Worm (Caenorhabditis elegans) whole organism, L2 larva: Measurements from ENCODE around the gene F46C5.4.

Source experiments
- C34F6.9 ChIP-seq: fragments of 150-350 bp; optimal IDR thresholded peaks from 2 replicates; lab custom pipeline; 2014; ENCODE audit warnings: missing biosample characterization, missing genetic modification characterization
- F13H6.1 ChIP-seq: sonication (generic microtip); optimal IDR thresholded peaks from 2 replicates; lab custom pipeline; 2016; ENCODE audit warnings: missing genetic modification characterization, missing compliant biosample characterization
- R02D3.7 ChIP-seq: fragments of 150-350 bp; optimal IDR thresholded peaks from 2 replicates; lab custom pipeline; 2014; ENCODE audit warnings: missing biosample characterization, missing genetic modification characterization
- Y55F3AM.14 ChIP-seq: fragments of 200-800 bp; sonication (Bioruptor generic); optimal IDR thresholded peaks from 2 replicates; lab custom pipeline; 2018; ENCODE audit warnings: mild to moderate bottlenecking, missing genetic modification characterization, missing compliant biosample characterization
- ZK546.5 ChIP-seq: sonication (generic microtip); optimal IDR thresholded peaks from 2 replicates; lab custom pipeline; 2017; ENCODE audit warnings: missing biosample characterization, missing genetic modification characterization
- alr-1 ChIP-seq: fragments of 150-350 bp; optimal IDR thresholded peaks from 2 replicates; lab custom pipeline; 2014; ENCODE audit warnings: missing biosample characterization, missing genetic modification characterization
- ama-1 ChIP-seq: fragments of 150-350 bp; optimal IDR thresholded peaks from 2 replicates; lab custom pipeline; 2018; ENCODE audit warnings: inconsistent platforms
- blmp-1 ChIP-seq: sonication (generic microtip); optimal IDR thresholded peaks from 2 replicates; lab custom pipeline; 2017; ENCODE audit warnings: missing genetic modification characterization, mild to moderate bottlenecking, missing compliant biosample characterization, antibody characterized with exemption, moderate library complexity; ENCODE audit not compliant: insufficient read depth
- ceh-16 ChIP-seq: fragments of 150-350 bp; optimal IDR thresholded peaks from 2 replicates; lab custom pipeline; 2014; ENCODE audit warnings: missing biosample characterization, missing genetic modification characterization
- ceh-82 ChIP-seq: fragments of 150-350 bp; optimal IDR thresholded peaks from 2 replicates; lab custom pipeline; 2014; ENCODE audit warnings: missing biosample characterization, missing genetic modification characterization
- crh-2 ChIP-seq: sonication (generic microtip); optimal IDR thresholded peaks from 2 replicates; lab custom pipeline; 2017; ENCODE audit warnings: missing biosample characterization, missing genetic modification characterization
- dmd-4 ChIP-seq: sonication (generic microtip); optimal IDR thresholded peaks from 2 replicates; lab custom pipeline; 2017; ENCODE audit warnings: missing biosample characterization, missing genetic modification characterization
- egl-27 ChIP-seq: sonication (generic microtip); optimal IDR thresholded peaks from 3 replicates; lab custom pipeline; 2017; ENCODE audit warnings: missing biosample characterization, missing genetic modification reagents, missing genetic modification characterization
- elt-1 ChIP-seq: fragments of 150-350 bp; optimal IDR thresholded peaks from 2 replicates; lab custom pipeline; 2014; ENCODE audit warnings: missing biosample characterization, missing genetic modification characterization
- elt-3 ChIP-seq: sonication (generic microtip); optimal IDR thresholded peaks from 2 replicates; lab custom pipeline; 2017; ENCODE audit warnings: missing biosample characterization, missing genetic modification characterization
- fos-1 ChIP-seq: fragments of 150-350 bp; optimal IDR thresholded peaks from 2 replicates; lab custom pipeline; 2014; ENCODE audit warnings: missing biosample characterization, missing genetic modification characterization
- gmeb-1 ChIP-seq: fragments of 150-350 bp; optimal IDR thresholded peaks from 2 replicates; lab custom pipeline; 2014; ENCODE audit warnings: missing biosample characterization, missing genetic modification characterization
- lin-11 ChIP-seq: fragments of 150-350 bp; sonication (generic microtip); optimal IDR thresholded peaks from 2 replicates; lab custom pipeline; 2014; ENCODE audit warnings: missing biosample characterization, missing genetic modification characterization, inconsistent platforms, mixed read lengths
- lin-13 ChIP-seq: fragments of 150-350 bp; optimal IDR thresholded peaks from 2 replicates; lab custom pipeline; 2014; ENCODE audit warnings: missing biosample characterization, missing genetic modification reagents, missing genetic modification characterization
- lin-39 ChIP-seq: fragments of 150-350 bp; optimal IDR thresholded peaks from 2 replicates; lab custom pipeline; 2014; ENCODE audit warnings: missing biosample characterization, missing genetic modification reagents, missing genetic modification characterization
- lsy-2 ChIP-seq, 2 experiments: fragments of 150-350 bp in 1 of 2; sonication (generic microtip) in 1 of 2; optimal IDR thresholded peaks; 2 replicates each; lab custom pipeline; 2014 to 2017; ENCODE audit warnings: missing biosample characterization in 2 of 2, missing genetic modification characterization in 2 of 2
- mab-5 ChIP-seq: fragments of 150-350 bp; optimal IDR thresholded peaks from 2 replicates; lab custom pipeline; 2014; ENCODE audit warnings: missing biosample characterization, missing genetic modification characterization
- mbf-1 ChIP-seq: sonication (generic microtip); optimal IDR thresholded peaks from 2 replicates; lab custom pipeline; 2017; ENCODE audit warnings: missing biosample characterization, missing genetic modification characterization
- mdl-1 ChIP-seq, 2 experiments: fragments of 150-350 bp in 1 of 2; sonication (generic microtip) in 1 of 2; optimal IDR thresholded peaks; 2 replicates each; lab custom pipeline; 2017; ENCODE audit warnings: missing biosample characterization in 2 of 2, missing genetic modification characterization in 2 of 2
- nhr-10 ChIP-seq: sonication (generic microtip); optimal IDR thresholded peaks from 2 replicates; lab custom pipeline; 2017; ENCODE audit warnings: missing biosample characterization, missing genetic modification characterization
- nhr-11 ChIP-seq: fragments of 150-350 bp; optimal IDR thresholded peaks from 2 replicates; lab custom pipeline; 2014; ENCODE audit warnings: missing biosample characterization, missing genetic modification characterization
- nhr-12 ChIP-seq: fragments of 150-350 bp; optimal IDR thresholded peaks from 2 replicates; lab custom pipeline; 2014; ENCODE audit warnings: missing biosample characterization, missing genetic modification characterization
- nhr-129 ChIP-seq: fragments of 150-350 bp; optimal IDR thresholded peaks from 2 replicates; lab custom pipeline; 2014; ENCODE audit warnings: missing biosample characterization, missing genetic modification characterization
- nhr-21 ChIP-seq: fragments of 150-350 bp; optimal IDR thresholded peaks from 2 replicates; lab custom pipeline; 2014; ENCODE audit warnings: missing biosample characterization, missing genetic modification characterization
- nhr-23 ChIP-seq: fragments of 150-350 bp; optimal IDR thresholded peaks from 2 replicates; lab custom pipeline; 2014; ENCODE audit warnings: missing biosample characterization, missing genetic modification reagents, missing genetic modification characterization
- nhr-237 ChIP-seq: fragments of 150-350 bp; optimal IDR thresholded peaks from 2 replicates; lab custom pipeline; 2014; ENCODE audit warnings: missing biosample characterization, missing genetic modification characterization
- nhr-25 ChIP-seq: fragments of 150-350 bp; sonication (generic microtip); optimal IDR thresholded peaks from 3 replicates; lab custom pipeline; 2014; ENCODE audit warnings: missing biosample characterization, missing genetic modification characterization
- nhr-6 ChIP-seq: fragments of 150-350 bp; optimal IDR thresholded peaks from 2 replicates; lab custom pipeline; 2014; ENCODE audit warnings: missing biosample characterization, missing genetic modification characterization
- nhr-77 ChIP-seq: fragments of 150-350 bp; optimal IDR thresholded peaks from 2 replicates; lab custom pipeline; 2014; ENCODE audit warnings: missing biosample characterization, missing genetic modification characterization
- peb-1 ChIP-seq: fragments of 150-350 bp; optimal IDR thresholded peaks from 2 replicates; lab custom pipeline; 2014; ENCODE audit warnings: missing biosample characterization, missing genetic modification characterization
- sem-4 ChIP-seq: fragments of 150-350 bp; optimal IDR thresholded peaks from 2 replicates; lab custom pipeline; 2014; ENCODE audit warnings: missing biosample characterization, missing genetic modification reagents, missing genetic modification characterization
- skn-1 ChIP-seq: sonication (generic microtip); optimal IDR thresholded peaks from 2 replicates; lab custom pipeline; 2017; ENCODE audit warnings: missing biosample characterization, missing genetic modification characterization
- sma-3 ChIP-seq: sonication (generic microtip); optimal IDR thresholded peaks from 2 replicates; lab custom pipeline; 2016; ENCODE audit warnings: missing genetic modification reagents, missing genetic modification characterization, missing compliant biosample characterization
- sma-9 ChIP-seq, 2 experiments: fragments of 150-350 bp in 1 of 2; sonication (generic microtip) in 1 of 2; optimal IDR thresholded peaks; 2 replicates each; lab custom pipeline; 2014 to 2016; ENCODE audit warnings: missing genetic modification characterization in 2 of 2, mild to moderate bottlenecking in 1 of 2, missing biosample characterization in 1 of 2, missing compliant biosample characterization in 1 of 2, missing genetic modification reagents in 1 of 2, moderate library complexity in 1 of 2
- snpc-4 ChIP-seq: fragments of 150-350 bp; optimal IDR thresholded peaks from 2 replicates; lab custom pipeline; 2014; ENCODE audit warnings: missing biosample characterization, missing genetic modification characterization
- unc-39 ChIP-seq: fragments of 150-350 bp; optimal IDR thresholded peaks from 2 replicates; lab custom pipeline; 2014; ENCODE audit warnings: missing biosample characterization, missing genetic modification characterization
- unc-55 ChIP-seq: fragments of 150-350 bp; sonication (generic microtip); optimal IDR thresholded peaks from 3 replicates; lab custom pipeline; 2014; ENCODE audit warnings: missing biosample characterization, missing genetic modification reagents, missing genetic modification characterization
- unc-62 ChIP-seq: fragments of 150-350 bp; optimal IDR thresholded peaks from 2 replicates; lab custom pipeline; 2014; ENCODE audit warnings: missing biosample characterization, missing genetic modification reagents, missing genetic modification characterization
- zag-1 ChIP-seq: fragments of 150-350 bp; optimal IDR thresholded peaks from 2 replicates; lab custom pipeline; 2014; ENCODE audit warnings: missing biosample characterization, missing genetic modification characterization
- ztf-1 ChIP-seq: fragments of 200-800 bp; sonication (Bioruptor generic); conservative IDR thresholded peaks from 2 replicates; pipeline ENCODE4 v1.3.6; 2022; ENCODE audit warnings: missing genetic modification characterization, missing compliant biosample characterization
- ztf-11 ChIP-seq: sonication (generic microtip); optimal IDR thresholded peaks from 2 replicates; lab custom pipeline; 2017; ENCODE audit warnings: missing biosample characterization, missing genetic modification characterization
- ztf-4 ChIP-seq: fragments of 150-350 bp; optimal IDR thresholded peaks from 2 replicates; lab custom pipeline; 2014; ENCODE audit warnings: missing biosample characterization, missing genetic modification characterization

F46C5.4 gene

ce11 chrII:8835857-8836256, at the start of gene F46C5.4:
Gene F46C5.4, plus strand, starts transcription at chrII:8836078.
- TF ChIP-seq crh-2 (tag; lab: Kevin White, UChicago): no peak
- no peak for TF ChIP-seq R02D3.7 (tag; lab: Kevin White, UChicago)
- TF ChIP-seq lin-13 (GFP tag; lab: Kevin White, UChicago): no peak
- no peak for TF ChIP-seq nhr-237 (tag; lab: Kevin White, UChicago)
- no peak for TF ChIP-seq ama-1 (lab: Kevin White, UChicago)
- TF ChIP-seq, all 48 proteins: peak for 0

ce11 chrII:8787376-8787775, 48.5 kb upstream of the F46C5.4 start:
- TF ChIP-seq nhr-11 (tag; lab: Kevin White, UChicago): no peak
- peak; percentile 28 for TF ChIP-seq ZK546.5 (tag; lab: Kevin White, UChicago)
- peak; percentile 95 for TF ChIP-seq sma-9 (GFP tag; optimal IDR thresholded peaks at IDR 0.05; lab: Kevin White, UChicago)
- no peak for TF ChIP-seq sma-9 (tag; optimal IDR thresholded peaks at IDR 0.05; lab: Kevin White, UChicago)
- TF ChIP-seq mbf-1 (tag; lab: Kevin White, UChicago): no peak
- TF ChIP-seq peb-1: no peak
- TF ChIP-seq ztf-4 (tag; lab: Kevin White, UChicago): peak; percentile 95
- peak; percentile 93 for TF ChIP-seq F13H6.1 (tag; lab: Kevin White, UChicago)
- TF ChIP-seq lin-11 (tag; lab: Kevin White, UChicago): peak; percentile 97
- peak; percentile 97 for TF ChIP-seq sma-3 (GFP tag; lab: Kevin White, UChicago)
- peak; percentile 96 for TF ChIP-seq sem-4 (tag; lab: Kevin White, UChicago)
- TF ChIP-seq mdl-1 (tag; optimal IDR thresholded peaks at IDR 0.05; lab: Kevin White, UChicago): peak; percentile 32 to 75
- TF ChIP-seq unc-55 (GFP tag; lab: Kevin White, UChicago): peak; percentile 93
- TF ChIP-seq gmeb-1 (tag; lab: Kevin White, UChicago): peak; percentile 92
- TF ChIP-seq C34F6.9 (tag; lab: Kevin White, UChicago): peak; percentile 100
- no peak for TF ChIP-seq lin-39 (tag; lab: Kevin White, UChicago)
- TF ChIP-seq ama-1 (lab: Kevin White, UChicago): peak; percentile 93
- TF ChIP-seq mab-5 (tag; lab: Kevin White, UChicago): peak; percentile 92
- TF ChIP-seq alr-1 (tag; lab: Kevin White, UChicago): no peak
- TF ChIP-seq nhr-23: no peak
- peak; percentile 69 for TF ChIP-seq snpc-4 (tag; lab: Kevin White, UChicago)
- peak; percentile 72 for TF ChIP-seq nhr-77 (tag; lab: Kevin White, UChicago)
- peak; percentile 80 for TF ChIP-seq Y55F3AM.14 (GFP tag; lab: Kevin White, UChicago)
- TF ChIP-seq nhr-21 (tag; lab: Kevin White, UChicago): peak; percentile 97
- peak; percentile 60 for TF ChIP-seq blmp-1
- TF ChIP-seq nhr-12 (tag; lab: Kevin White, UChicago): no peak
- TF ChIP-seq R02D3.7 (tag; lab: Kevin White, UChicago): no peak
- TF ChIP-seq crh-2 (tag; lab: Kevin White, UChicago): peak; percentile 98
- TF ChIP-seq lsy-2 (tag; optimal IDR thresholded peaks at IDR 0.05; lab: Kevin White, UChicago): peak; percentile 75 to 96
- TF ChIP-seq fos-1 (tag; lab: Kevin White, UChicago): peak; percentile 96
- TF ChIP-seq elt-1: no peak
- peak; percentile 69 for TF ChIP-seq unc-62
- TF ChIP-seq ceh-82 (tag; lab: Kevin White, UChicago): peak; percentile 66
- TF ChIP-seq egl-27 (tag; lab: Kevin White, UChicago): peak; percentile 82
- TF ChIP-seq ceh-16: peak; percentile 47
- TF ChIP-seq lin-13 (GFP tag; lab: Kevin White, UChicago): peak; percentile 89
- no peak for TF ChIP-seq ztf-11
- peak; percentile 99 for TF ChIP-seq nhr-129
- TF ChIP-seq nhr-10 (tag; lab: Kevin White, UChicago): peak; percentile 72
- TF ChIP-seq skn-1 (tag; lab: Kevin White, UChicago): peak; percentile 90
- TF ChIP-seq ztf-1 (GFP tag; lab: Robert Waterston, UW): 0 out of 2 replicates have a peak, but pooled peaks have one; percentile 46
- peak; percentile 90 for TF ChIP-seq nhr-6 (tag; lab: Kevin White, UChicago)
- no peak for TF ChIP-seq dmd-4 (tag; lab: Kevin White, UChicago)
- TF ChIP-seq zag-1 (tag; lab: Kevin White, UChicago): peak; percentile 76
- no peak for TF ChIP-seq elt-3
- TF ChIP-seq nhr-25 (tag; lab: Kevin White, UChicago): peak; percentile 97
- TF ChIP-seq unc-39 (tag; lab: Kevin White, UChicago): no peak
